Worm (Caenorhabditis elegans): ENCODE measurements around the gene fbxa-42.

The fbxa-42 gene

ce11 chrIII:2253027-2253499 is 8.2 kb downstream of the fbxa-42 start, which contains the start of gene fbxa-73:
fbxa-73 (plus strand) TSS chrIII:2253449.
- no peak for TF ChIP-seq ceh-2 (tag; optimal IDR thresholded peaks at IDR 0.05)
- no peak for TF ChIP-seq pag-3 (tag; optimal IDR thresholded peaks at IDR 0.05; ENCODE audit: borderline replicate concordance)
- peak; percentile 53 for TF ChIP-seq elt-2 (tag; optimal IDR thresholded peaks at IDR 0.05)
- TF ChIP-seq ceh-34 (tag; optimal IDR thresholded peaks at IDR 0.05) = no peak
- TF ChIP-seq ztf-16 (tag; optimal IDR thresholded peaks at IDR 0.05) = no peak

- TF ChIP-seq syd-9 (tag; optimal IDR thresholded peaks at IDR 0.05) (no peak), ceh-2 (tag; optimal IDR thresholded peaks at IDR 0.05) (no peak), ref-2 (tag; optimal IDR thresholded peaks at IDR 0.05) (no peak), pat-9 (tag; optimal IDR thresholded peaks at IDR 0.05) (no peak), unc-42 (tag; optimal IDR thresholded peaks at IDR 0.05) (no peak), pha-4 (tag; optimal IDR thresholded peaks at IDR 0.05) (no peak), tbx-7 (tag; optimal IDR thresholded peaks at IDR 0.05) (no peak), fax-1 (tag; optimal IDR thresholded peaks at IDR 0.05) (no peak), dve-1 (tag; optimal IDR thresholded peaks at IDR 0.05) (no peak)
Measured at ce11 chrIII:2251348-2251747, 9.9 kb downstream of the fbxa-42 start, which contains the start of gene fbxa-7. fbxa-7 (minus strand) TSS chrIII:2251448.

ce11 chrIII:2245727-2246126 is 15.5 kb downstream of the fbxa-42 start, which contains the start of gene srd-67:
srd-67 (minus strand) TSS chrIII:2245827.
- no peak for TF ChIP-seq ceh-6 (GFP tag; optimal IDR thresholded peaks at IDR 0.05)
- no peak for TF ChIP-seq pat-9 (tag; optimal IDR thresholded peaks at IDR 0.05)
- no peak for TF ChIP-seq ets-4 (tag; optimal IDR thresholded peaks at IDR 0.05)
- no peak for TF ChIP-seq K09A11.1 (tag; optimal IDR thresholded peaks at IDR 0.05; ENCODE audit: insufficient read depth)
- no peak for TF ChIP-seq tbx-2 (tag; optimal IDR thresholded peaks at IDR 0.05)
- TF ChIP-seq zip-5 (tag; optimal IDR thresholded peaks at IDR 0.05) = no peak
- TF ChIP-seq pax-1 (tag; optimal IDR thresholded peaks at IDR 0.05) = no peak
- TF ChIP-seq pha-2 (tag; optimal IDR thresholded peaks at IDR 0.05) = no peak
- no peak for TF ChIP-seq hlh-13 (GFP tag; optimal IDR thresholded peaks at IDR 0.05)
- no peak for TF ChIP-seq odd-2 (tag; optimal IDR thresholded peaks at IDR 0.05)
- no peak for TF ChIP-seq ama-1 (optimal IDR thresholded peaks at IDR 0.05)
- no peak for TF ChIP-seq ttx-3 (tag; optimal IDR thresholded peaks at IDR 0.05)
- no peak for TF ChIP-seq ahr-1 (tag; optimal IDR thresholded peaks at IDR 0.05)
- TF ChIP-seq pqm-1 (tag; optimal IDR thresholded peaks at IDR 0.05) = no peak
- TF ChIP-seq ref-2 (tag; optimal IDR thresholded peaks at IDR 0.05) = no peak
- no peak for TF ChIP-seq unc-86 (tag; optimal IDR thresholded peaks at IDR 0.05)
- no peak for TF ChIP-seq dve-1 (tag; optimal IDR thresholded peaks at IDR 0.05)

ce11 chrIII:2243617-2244016 is 17.6 kb downstream of the fbxa-42 start:
- no peak for TF ChIP-seq ttx-3 (tag; optimal IDR thresholded peaks at IDR 0.05)
- TF ChIP-seq unc-42 (tag; optimal IDR thresholded peaks at IDR 0.05) = no peak
- TF ChIP-seq pqm-1 (tag; optimal IDR thresholded peaks at IDR 0.05) = no peak
- no peak for TF ChIP-seq ceh-6 (GFP tag; optimal IDR thresholded peaks at IDR 0.05)
- no peak for TF ChIP-seq sox-2 (GFP tag; IDR thresholded peaks at IDR 0.05)
- TF ChIP-seq unc-55 (GFP tag; optimal IDR thresholded peaks at IDR 0.05) = no peak
- no peak for TF ChIP-seq ceh-30 (tag; optimal IDR thresholded peaks at IDR 0.05)
- TF ChIP-seq ceh-19 (GFP tag; optimal IDR thresholded peaks at IDR 0.05) = no peak
- no peak for TF ChIP-seq dmd-4 (tag; optimal IDR thresholded peaks at IDR 0.05; ENCODE audit: borderline replicate concordance)
- no peak for TF ChIP-seq tbx-2 (tag; optimal IDR thresholded peaks at IDR 0.05)
- TF ChIP-seq fax-1 (tag; optimal IDR thresholded peaks at IDR 0.05) = no peak
- TF ChIP-seq syd-9 (tag; optimal IDR thresholded peaks at IDR 0.05) = no peak
- no peak for TF ChIP-seq hlh-13 (GFP tag; optimal IDR thresholded peaks at IDR 0.05)
- no peak for TF ChIP-seq ets-4 (tag; optimal IDR thresholded peaks at IDR 0.05)
- no peak for TF ChIP-seq sdc-2 (tag; optimal IDR thresholded peaks at IDR 0.05)
- no peak for TF ChIP-seq rnt-1 (tag; optimal IDR thresholded peaks at IDR 0.05)

ce11 chrIII:2240471-2240870 is 20.8 kb downstream of the fbxa-42 start, which contains the start of gene srz-56:
srz-56 (plus strand) TSS chrIII:2240771.
- TF ChIP-seq syd-9 (tag; optimal IDR thresholded peaks at IDR 0.05) = no peak
- no peak for TF ChIP-seq hlh-6 (tag; optimal IDR thresholded peaks at IDR 0.05)
- no peak for TF ChIP-seq ets-4 (tag; optimal IDR thresholded peaks at IDR 0.05)
- TF ChIP-seq nhr-232 (tag; optimal IDR thresholded peaks at IDR 0.05) = no peak
- no peak for TF ChIP-seq hlh-15 (tag; optimal IDR thresholded peaks at IDR 0.05)
- TF ChIP-seq ceh-14 (tag; optimal IDR thresholded peaks at IDR 0.05) = no peak
- TF ChIP-seq hlh-13 (GFP tag; optimal IDR thresholded peaks at IDR 0.05) = no peak
- no peak for TF ChIP-seq ceh-18 (tag; optimal IDR thresholded peaks at IDR 0.05)
- no peak for TF ChIP-seq ceh-48 (tag; optimal IDR thresholded peaks at IDR 0.05)
- TF ChIP-seq K02D7.2 (tag; optimal IDR thresholded peaks at IDR 0.05) = no peak
- no peak for TF ChIP-seq Y22D7AL.16 (tag; optimal IDR thresholded peaks at IDR 0.05)

Data from whole organism, late embryonic.